Fruit fly (Drosophila melanogaster) S2 (cell line): ENCODE results near the gene Cyp304a1.

ENCODE experiments used
- CG8478 ChIP-seq: fragments of >200 bp; optimal IDR thresholded peaks from 2 replicates; lab custom pipeline; 2018
- CTCF ChIP-seq, 2 experiments: fragments of >200 bp; optimal IDR thresholded peaks; 2 replicates each; lab custom pipeline; 2018

DNA sequence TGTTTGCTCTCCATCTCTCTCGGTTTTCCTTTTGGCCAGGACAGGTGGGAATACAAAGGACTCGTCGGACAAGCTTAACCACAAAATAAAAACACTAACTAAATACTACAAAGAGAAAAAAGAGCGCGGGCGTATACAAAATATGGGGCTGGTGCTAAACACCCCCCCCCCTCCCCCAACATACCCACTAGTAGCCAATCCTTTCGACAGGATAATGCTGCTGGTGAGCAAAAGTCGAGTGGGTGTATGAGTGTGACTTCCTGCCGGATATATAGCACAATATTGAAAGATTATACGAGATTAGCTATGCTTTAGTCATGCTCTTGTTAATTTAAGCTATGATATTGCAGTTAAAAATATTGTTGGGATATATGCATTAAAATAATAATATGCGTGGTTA is 11.6 kb downstream of the Cyp304a1 start:
- no peak for TF ChIP-seq CG8478 (lab: Kevin White, UChicago)
- no peak for TF ChIP-seq CTCF (optimal IDR thresholded peaks at IDR 0.05; lab: Kevin White, UChicago)
